Worm (Caenorhabditis elegans) whole organism, L4/young adult: ENCODE data around the gene M03D4.3.

ENCODE experiments used
- W03F9.2 ChIP-seq: fragments of 150-350 bp; optimal IDR thresholded peaks from 2 replicates; lab custom pipeline; 2014; ENCODE audit warnings: missing biosample characterization, missing genetic modification characterization
- dao-5 ChIP-seq: sonication (generic microtip); optimal IDR thresholded peaks from 2 replicates; lab custom pipeline; 2016; ENCODE audit warnings: missing genotype, missing genetic modification characterization, moderate library complexity, missing compliant biosample characterization

DNA sequence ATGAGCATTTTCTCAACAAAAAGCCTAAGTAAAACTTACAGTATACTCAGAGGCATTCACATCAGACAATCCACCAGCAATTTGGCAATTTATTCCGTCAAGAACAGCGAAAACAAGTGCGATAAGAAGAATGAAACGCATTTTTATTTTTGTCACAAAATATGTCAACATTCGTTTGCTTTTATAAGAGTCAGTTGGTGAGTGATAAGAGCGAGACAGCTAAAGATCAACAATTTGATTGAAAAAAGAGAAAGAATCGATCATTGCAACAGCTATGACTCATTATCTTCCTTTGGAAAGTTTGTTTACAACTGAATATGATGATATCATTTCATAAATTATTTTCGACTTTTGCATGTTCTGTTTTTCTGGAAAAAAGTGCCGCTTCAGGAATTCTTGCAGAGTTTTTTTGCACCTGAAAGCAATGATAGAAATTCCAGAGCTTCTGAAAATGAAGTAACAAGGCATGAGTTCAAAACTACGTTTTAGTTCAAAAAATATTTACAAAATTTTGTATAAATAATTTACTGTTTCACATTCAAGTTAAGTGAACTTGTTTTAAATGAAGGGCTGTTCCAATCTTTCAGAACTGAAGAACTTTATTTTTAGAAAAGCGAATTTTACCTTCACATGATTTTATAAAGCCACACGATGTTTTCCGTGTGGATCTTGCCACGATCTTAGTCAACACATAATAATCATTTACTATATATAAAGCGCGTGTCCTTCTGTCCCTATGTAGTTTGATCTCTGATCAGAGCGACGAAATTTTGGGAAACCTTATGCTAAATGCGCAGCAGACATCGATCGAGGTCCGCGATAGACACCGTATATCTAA lies 18.5 kb downstream of the M03D4.3 start, which contains the start of gene cpi-1:
- TF ChIP-seq dao-5 (tag; lab: Kevin White, UChicago) (no peak), W03F9.2 (no peak)
